Worm (Caenorhabditis elegans): ENCODE measurements around the gene lin-36.
A peak's percentile ranks its signal among the peaks of the same experiment; 100 is the strongest.

Gene lin-36

DNA sequence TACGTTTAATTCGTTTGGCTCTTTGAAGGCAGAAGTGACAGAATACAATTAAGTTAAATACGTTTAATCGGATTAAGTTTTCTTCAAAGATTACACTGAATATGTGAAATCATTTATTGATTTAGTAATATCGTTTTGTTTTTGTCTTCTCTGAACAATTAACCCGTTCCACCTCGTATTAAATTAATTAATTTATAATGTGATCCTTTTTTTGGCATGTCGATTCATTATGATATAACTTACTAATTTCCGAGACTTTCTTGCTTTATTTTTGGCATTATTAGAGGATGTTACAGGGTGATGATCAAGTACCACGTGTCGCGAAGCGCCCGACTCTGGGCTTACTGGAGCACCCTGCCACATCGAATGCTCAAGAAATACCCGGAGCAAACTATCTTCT is 23.5 kb upstream of the lin-36 start, which contains the start of gene K12H4.5:
Gene K12H4.5 (plus strand): TSS at position 301 of the 400 bp plus-strand sequence.
- TF ChIP-seq eor-1 (tag; optimal IDR thresholded peaks at IDR 0.05) (no peak), aly-2 (tag; optimal IDR thresholded peaks at IDR 0.05) (no peak), zag-1 (tag; optimal IDR thresholded peaks at IDR 0.05) (no peak)

DNA sequence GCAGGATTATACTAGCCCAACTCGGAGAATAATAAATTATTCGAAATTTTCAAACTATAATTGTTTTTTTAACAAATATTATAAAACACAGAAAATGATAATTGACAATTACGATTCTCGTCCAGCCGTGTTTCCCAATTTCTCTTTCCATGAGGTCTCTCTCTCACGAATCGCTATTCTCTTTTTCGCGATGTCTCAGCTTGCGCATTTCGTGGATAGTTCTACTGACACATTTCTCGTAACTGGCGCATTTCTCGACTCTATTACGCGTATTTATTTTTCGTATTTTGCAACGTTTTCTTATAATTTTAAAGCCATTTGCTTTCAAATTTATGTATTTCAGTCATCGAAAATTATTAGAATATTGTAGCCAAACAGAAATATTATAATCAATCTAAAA is 23.1 kb upstream of the lin-36 start:
- TF ChIP-seq ceh-82 (tag; optimal IDR thresholded peaks at IDR 0.05) (peak; percentile 92), lin-39 (tag; optimal IDR thresholded peaks at IDR 0.05) (peak; percentile 98), mml-1 (tag; optimal IDR thresholded peaks at IDR 0.05) (no peak), daf-12 (tag; optimal IDR thresholded peaks at IDR 0.05) (peak; percentile 21), hmg-11 (tag; optimal IDR thresholded peaks at IDR 0.05) (peak; percentile 96), nhr-237 (tag; optimal IDR thresholded peaks at IDR 0.05) (no peak), skn-1 (tag; optimal IDR thresholded peaks at IDR 0.05) (peak; percentile 92), nhr-23 (tag; optimal IDR thresholded peaks at IDR 0.05) (peak; percentile 97), fkh-10 (GFP tag; optimal IDR thresholded peaks at IDR 0.05) (peak; percentile 96), jun-1 (tag; optimal IDR thresholded peaks at IDR 0.05) (peak; percentile 97), unc-39 (tag; optimal IDR thresholded peaks at IDR 0.05) (no peak), fos-1 (tag; optimal IDR thresholded peaks at IDR 0.05) (peak; percentile 93), egl-5 (tag; optimal IDR thresholded peaks at IDR 0.05) (peak; percentile 82), elt-2 (tag; optimal IDR thresholded peaks at IDR 0.05) (peak; percentile 93), pqm-1 (tag; optimal IDR thresholded peaks at IDR 0.05) (peak; percentile 96), lin-15B (tag; optimal IDR thresholded peaks at IDR 0.05) (peak; percentile 99), nhr-25 (tag; optimal IDR thresholded peaks at IDR 0.05) (peak; percentile 96), nhr-28 (tag; optimal IDR thresholded peaks at IDR 0.05) (no peak), ztf-4 (tag; optimal IDR thresholded peaks at IDR 0.05) (peak; percentile 81), unc-62 (GFP tag; optimal IDR thresholded peaks at IDR 0.05) (peak; percentile 96), sea-2 (GFP tag; optimal IDR thresholded peaks at IDR 0.05) (no peak), pha-4 (tag; optimal IDR thresholded peaks at IDR 0.05) (peak; percentile 100), fkh-2 (tag; optimal IDR thresholded peaks at IDR 0.05) (no peak), nhr-77 (tag; optimal IDR thresholded peaks at IDR 0.05) (peak; percentile 89), ama-1 (optimal IDR thresholded peaks at IDR 0.05) (peak; percentile 53), snpc-4 (tag; optimal IDR thresholded peaks at IDR 0.05) (peak; percentile 95), nhr-67 (tag; optimal IDR thresholded peaks at IDR 0.05) (peak; percentile 44), ceh-9 (tag; optimal IDR thresholded peaks at IDR 0.05) (no peak), egl-27 (tag; optimal IDR thresholded peaks at IDR 0.05) (peak; percentile 96), elt-3 (tag; optimal IDR thresholded peaks at IDR 0.05) (peak in 1 of 3 experiments; percentile 98), elt-1 (tag; optimal IDR thresholded peaks at IDR 0.05) (peak; percentile 82), zag-1 (tag; optimal IDR thresholded peaks at IDR 0.05) (peak; percentile 49), aly-2 (tag; optimal IDR thresholded peaks at IDR 0.05) (no peak), R02D3.7 (tag; optimal IDR thresholded peaks at IDR 0.05) (peak; percentile 95), nhr-43 (tag; optimal IDR thresholded peaks at IDR 0.05; ENCODE audit: poor library complexity, severe bottlenecking) (peak; percentile 97), ceh-16 (tag; optimal IDR thresholded peaks at IDR 0.05) (peak; percentile 69), nhr-11 (tag; optimal IDR thresholded peaks at IDR 0.05) (peak; percentile 97), lsy-12 (tag; optimal IDR thresholded peaks at IDR 0.05) (peak; percentile 98), nfya-1 (tag; optimal IDR thresholded peaks at IDR 0.05; ENCODE audit: insufficient read depth) (peak; percentile 96), mdl-1 (tag; optimal IDR thresholded peaks at IDR 0.05) (peak; percentile 72), tbx-2 (tag; optimal IDR thresholded peaks at IDR 0.05) (peak; percentile 87), nhr-12 (tag; optimal IDR thresholded peaks at IDR 0.05) (no peak), ZK546.5 (tag; optimal IDR thresholded peaks at IDR 0.05) (peak; percentile 66), ztf-11 (tag; optimal IDR thresholded peaks at IDR 0.05) (peak; percentile 57), ceh-28 (tag; optimal IDR thresholded peaks at IDR 0.05) (peak; percentile 93), nhr-76 (tag; optimal IDR thresholded peaks at IDR 0.05) (peak; percentile 79), eor-1 (tag; optimal IDR thresholded peaks at IDR 0.05) (peak in 1 of 2 experiments; percentile 14)
